Fruit fly (Drosophila melanogaster) whole organism, embryonic: Measurements from ENCODE around the gene CG15365.

ENCODE experiments used
- ATbp ChIP-seq: fragments of 200-800 bp; sonication (Bioruptor generic); optimal IDR thresholded peaks from 2 replicates; lab custom pipeline; 2017; ENCODE audit warnings: missing biosample characterization, mild to moderate bottlenecking, missing genetic modification characterization, missing genetic modification reagents
- Abd-B ChIP-seq: fragments of 200-800 bp; sonication (Bioruptor generic); optimal IDR thresholded peaks from 2 replicates; lab custom pipeline; 2018; ENCODE audit warnings: missing biosample characterization, mild to moderate bottlenecking, missing genetic modification characterization, moderate library complexity
- Bteb2 ChIP-seq: fragments of 200-800 bp; sonication (Bioruptor generic); optimal IDR thresholded peaks from 2 replicates; lab custom pipeline; 2016; ENCODE audit warnings: missing biosample characterization, missing genetic modification characterization
- CG10267 ChIP-seq: fragments of 200-800 bp; sonication (Bioruptor generic); optimal IDR thresholded peaks from 2 replicates; lab custom pipeline; 2018; ENCODE audit warnings: missing biosample characterization, mild to moderate bottlenecking, missing genetic modification characterization, moderate library complexity
- CG10366 ChIP-seq: fragments of 200-800 bp; sonication (Bioruptor generic); IDR thresholded peaks from 2 replicates; pipeline ENCODE4 v1.3.6; 2022; ENCODE audit warnings: missing biosample characterization, missing genetic modification characterization
- CG10462 ChIP-seq: fragments of 200-800 bp; sonication (Bioruptor generic); optimal IDR thresholded peaks from 2 replicates; lab custom pipeline; 2016; ENCODE audit warnings: missing biosample characterization, missing genetic modification characterization
- CG11456 ChIP-seq: fragments of 200-800 bp; sonication (Bioruptor generic); IDR thresholded peaks from 3 replicates; pipeline ENCODE4 v1.3.6; 2022; ENCODE audit warnings: missing biosample characterization, missing genetic modification characterization
- CG11504 ChIP-seq: fragments of 200-800 bp; sonication (Bioruptor generic); optimal IDR thresholded peaks from 3 replicates; lab custom pipeline; 2019; ENCODE audit warnings: missing biosample characterization, mild to moderate bottlenecking, missing genetic modification characterization, moderate library complexity
- CG13894 ChIP-seq: fragments of 200-800 bp; sonication (Bioruptor generic); optimal IDR thresholded peaks from 3 replicates; lab custom pipeline; 2018; ENCODE audit warnings: missing biosample characterization, mild to moderate bottlenecking, missing genetic modification characterization, moderate library complexity
- CG14014 ChIP-seq: fragments of 200-800 bp; sonication (Bioruptor generic); IDR thresholded peaks from 2 replicates; pipeline ENCODE4 v1.3.6; 2022; ENCODE audit warnings: missing biosample characterization, missing genetic modification characterization
- CG14441 ChIP-seq: fragments of 200-800 bp; sonication (Bioruptor generic); IDR thresholded peaks from 2 replicates; pipeline ENCODE4 v1.3.6; 2022; ENCODE audit warnings: missing biosample characterization, missing genetic modification characterization
- CG15073 ChIP-seq: fragments of 200-800 bp; sonication (Bioruptor generic); optimal IDR thresholded peaks from 2 replicates; lab custom pipeline; 2016; ENCODE audit warnings: missing biosample characterization, missing genetic modification characterization
- CG15269 ChIP-seq: fragments of 200-800 bp; sonication (Bioruptor generic); optimal IDR thresholded peaks from 2 replicates; lab custom pipeline; 2018; ENCODE audit warnings: missing biosample characterization, mild to moderate bottlenecking, missing genetic modification characterization, moderate library complexity
- CG17328 ChIP-seq: fragments of 200-800 bp; sonication (Bioruptor generic); IDR thresholded peaks from 2 replicates; pipeline ENCODE4 v1.3.6; 2022; ENCODE audit warnings: missing biosample characterization, missing genetic modification characterization
- CG2678 ChIP-seq: fragments of 200-800 bp; sonication (Bioruptor generic); optimal IDR thresholded peaks from 3 replicates; lab custom pipeline; 2019; ENCODE audit warnings: missing biosample characterization, mild to moderate bottlenecking, missing genetic modification characterization, moderate library complexity
- CG30431 ChIP-seq: fragments of 200-800 bp; sonication (Bioruptor generic); optimal IDR thresholded peaks from 2 replicates; lab custom pipeline; 2017; ENCODE audit warnings: missing biosample characterization, missing genetic modification characterization
- CG32772 ChIP-seq: fragments of 200-800 bp; sonication (Bioruptor generic); IDR thresholded peaks from 2 replicates; pipeline ENCODE4 v1.3.6; 2022; ENCODE audit warnings: missing biosample characterization, missing genetic modification characterization
- CG3726 ChIP-seq: fragments of 200-800 bp; sonication (Bioruptor generic); IDR thresholded peaks from 3 replicates; pipeline ENCODE4, ENCODE4 v1.3.6; 2022; ENCODE audit warnings: missing biosample characterization, missing genetic modification characterization
- CG4617 ChIP-seq: fragments of 200-800 bp; sonication (Bioruptor generic); optimal IDR thresholded peaks from 3 replicates; lab custom pipeline; 2016; ENCODE audit warnings: missing biosample characterization, missing genetic modification characterization, borderline replicate concordance
- CG4854 ChIP-seq: fragments of 200-800 bp; sonication (Bioruptor generic); optimal IDR thresholded peaks from 2 replicates; lab custom pipeline; 2016; ENCODE audit warnings: missing biosample characterization, missing genetic modification characterization, inconsistent platforms
- CG6272 ChIP-seq: fragments of 200-800 bp; sonication (Bioruptor generic); IDR thresholded peaks from 2 replicates; pipeline ENCODE4 v1.3.6; 2022; ENCODE audit warnings: missing biosample characterization, missing genetic modification characterization
- CG7357 ChIP-seq: fragments of 200-800 bp; sonication (Bioruptor generic); IDR thresholded peaks from 3 replicates; pipeline ENCODE4 v1.3.6; 2022; ENCODE audit warnings: missing biosample characterization, missing genetic modification characterization
- CG7372 ChIP-seq: fragments of 200-800 bp; sonication (Bioruptor generic); IDR thresholded peaks from 2 replicates; pipeline ENCODE4 v1.3.6; 2022; ENCODE audit warnings: missing biosample characterization, missing genetic modification characterization
- CG7745 ChIP-seq: fragments of 200-800 bp; sonication (Bioruptor generic); optimal IDR thresholded peaks from 2 replicates; lab custom pipeline; 2018; ENCODE audit warnings: missing biosample characterization, mild to moderate bottlenecking, missing genetic modification characterization, moderate library complexity
- Ets65A ChIP-seq: fragments of 200-800 bp; sonication (Bioruptor generic); peaks from one replicate; lab custom pipeline; 2016; ENCODE audit warnings: missing biosample characterization, missing genetic modification characterization
- Gug ChIP-seq: fragments of 200-800 bp; sonication (Bioruptor generic); IDR thresholded peaks from 4 replicates; pipeline ENCODE4 v1.3.6; 2022; ENCODE audit warnings: missing biosample characterization, missing genetic modification characterization
- HHEX ChIP-seq: fragments of 200-800 bp; sonication (Bioruptor generic); optimal IDR thresholded peaks from 3 replicates; lab custom pipeline; 2017; ENCODE audit warnings: missing biosample characterization, mild to moderate bottlenecking, missing genetic modification characterization, missing genetic modification reagents
- Hmr ChIP-seq: fragments of 200-800 bp; sonication (Bioruptor generic); optimal IDR thresholded peaks from 3 replicates; lab custom pipeline; 2017; ENCODE audit warnings: mild to moderate bottlenecking, missing biosample characterization, missing genetic modification reagents, missing genetic modification characterization
- Hr51 ChIP-seq, 2 experiments: fragments of 200-800 bp; sonication (Bioruptor generic); optimal IDR thresholded peaks; 2 replicates in 1 of 2; 3 replicates in 1 of 2; lab custom pipeline; 2016 to 2018; ENCODE audit warnings: missing biosample characterization in 2 of 2, missing genetic modification characterization in 2 of 2, mild to moderate bottlenecking in 1 of 2, moderate library complexity in 1 of 2
- Meics ChIP-seq: fragments of 200-800 bp; sonication (Bioruptor generic); optimal IDR thresholded peaks from 2 replicates; lab custom pipeline; 2017; ENCODE audit warnings: missing biosample characterization, mild to moderate bottlenecking, missing genetic modification characterization
- NfI ChIP-seq: fragments of 200-800 bp; sonication (Bioruptor generic); optimal IDR thresholded peaks from 3 replicates; lab custom pipeline; 2018; ENCODE audit warnings: missing biosample characterization, mild to moderate bottlenecking, missing genetic modification characterization, moderate library complexity
- Pdp1 ChIP-seq, 2 experiments: fragments of 200-800 bp; sonication (Bioruptor generic); optimal IDR thresholded peaks; 3 replicates each; lab custom pipeline; 2016; ENCODE audit warnings: missing biosample characterization in 2 of 2, missing genetic modification characterization in 2 of 2, mild to moderate bottlenecking in 1 of 2, moderate library complexity in 1 of 2
- Rx ChIP-seq: fragments of 200-800 bp; sonication (Bioruptor generic); IDR thresholded peaks from 2 replicates; pipeline ENCODE4 v1.3.6; 2022; ENCODE audit warnings: missing biosample characterization, missing genetic modification characterization
- az2 ChIP-seq: fragments of 200-800 bp; sonication (Bioruptor generic); optimal IDR thresholded peaks from 3 replicates; lab custom pipeline; 2016; ENCODE audit warnings: missing biosample characterization, missing genetic modification characterization
- cas ChIP-seq: fragments of 200-800 bp; sonication (Bioruptor generic); IDR thresholded peaks from 2 replicates; pipeline ENCODE4 v1.3.6; 2022; ENCODE audit warnings: missing biosample characterization, missing genetic modification characterization
- disco-r ChIP-seq: fragments of 200-800 bp; sonication (Bioruptor generic); optimal IDR thresholded peaks from 2 replicates; lab custom pipeline; 2016; ENCODE audit warnings: missing biosample characterization, missing genetic modification characterization
- dysf ChIP-seq: fragments of 200-800 bp; sonication (Bioruptor generic); IDR thresholded peaks from 3 replicates; pipeline ENCODE4 v1.3.6; 2022; ENCODE audit warnings: missing biosample characterization, missing genetic modification characterization
- gcm2 ChIP-seq: fragments of 200-800 bp; sonication (Bioruptor generic); optimal IDR thresholded peaks from 2 replicates; lab custom pipeline; 2016; ENCODE audit warnings: missing biosample characterization, missing genetic modification characterization
- hkb ChIP-seq, 2 experiments: fragments of 200-800 bp in 1 of 2; fragments of >200 bp in 1 of 2; sonication (Bioruptor generic) in 1 of 2; IDR thresholded peaks in 1 of 2; optimal IDR thresholded peaks in 1 of 2; 2 replicates each; pipeline versions ENCODE4 v1.3.6 to Lab custom; 2017 to 2022; ENCODE audit warnings: missing biosample characterization in 1 of 2, missing genetic modification characterization in 1 of 2
- lilli ChIP-seq: fragments of 200-800 bp; sonication (Bioruptor generic); optimal IDR thresholded peaks from 3 replicates; lab custom pipeline; 2016; ENCODE audit warnings: missing biosample characterization, missing genetic modification characterization
- run ChIP-seq: fragments of 200-800 bp; sonication (Bioruptor generic); optimal IDR thresholded peaks from 3 replicates; lab custom pipeline; 2018; ENCODE audit warnings: missing biosample characterization, mild to moderate bottlenecking, missing genetic modification characterization
- sens-2 ChIP-seq: fragments of 200-800 bp; sonication (Bioruptor generic); IDR thresholded peaks from 2 replicates; pipeline ENCODE4 v1.3.6; 2022; ENCODE audit warnings: missing biosample characterization, missing genetic modification characterization
- sisA ChIP-seq: fragments of 200-800 bp; sonication (Bioruptor generic); IDR thresholded peaks from 2 replicates; pipeline ENCODE4 v1.3.6; 2022; ENCODE audit warnings: missing biosample characterization, missing genetic modification characterization
- slbo ChIP-seq: fragments of 200-800 bp; sonication (Bioruptor generic); IDR thresholded peaks from 2 replicates; pipeline ENCODE4 v1.3.6; 2022; ENCODE audit warnings: missing biosample characterization, missing genetic modification characterization
- tap ChIP-seq: fragments of 200-800 bp; optimal IDR thresholded peaks from 3 replicates; lab custom pipeline; 2019; ENCODE audit warnings: missing biosample characterization, mild to moderate bottlenecking, missing genetic modification characterization, moderate library complexity
- vvl ChIP-seq: fragments of 200-800 bp; sonication (Bioruptor generic); IDR thresholded peaks from 2 replicates; pipeline ENCODE4 v1.3.6; 2022; ENCODE audit warnings: missing biosample characterization, missing genetic modification characterization
- wdn ChIP-seq: fragments of 200-800 bp; sonication (Bioruptor generic); IDR thresholded peaks from 2 replicates; pipeline ENCODE4 v1.3.6; 2022; ENCODE audit warnings: missing biosample characterization, missing genetic modification characterization

The CG15365 gene

dm6 chrX:9047725-9048384 is 19.9 kb downstream of the CG15365 start (continued):
- TF ChIP-seq CG14014 (GFP tag; lab: Robert Waterston, UW): peak; percentile 42; the same call in 1 of the 2 replicates
- TF ChIP-seq run (tag; lab: Kevin White, UChicago): peak; percentile 49
- peak; percentile 67 for TF ChIP-seq ATbp (GFP tag; lab: Kevin White, UChicago)
- TF ChIP-seq CG4617 (GFP tag; lab: Kevin White, UChicago): no peak
- peak; percentile 92 for TF ChIP-seq Ets65A (GFP tag; lab: Kevin White, UChicago)
- TF ChIP-seq CG6272: no peak

dm6 chrX:9046986-9047385 is 20.8 kb downstream of the CG15365 start:
- TF ChIP-seq CG4854 (GFP tag; lab: Kevin White, UChicago) (peak; percentile 3), Rx (peak; percentile 40; the same call in 1 of the 2 replicates), CG10267 (tag; lab: Kevin White, UChicago) (no peak), CG32772 (GFP tag; lab: Robert Waterston, UW) (0 out of 2 replicates have a peak, but pooled peaks have one; percentile 13), disco-r (GFP tag; lab: Kevin White, UChicago) (no peak), CG7372 (GFP tag; lab: Robert Waterston, UW) (0 out of 2 replicates have a peak, but pooled peaks have one; percentile 9), Hr51 (GFP tag; optimal IDR thresholded peaks at IDR 0.05; lab: Kevin White, UChicago) (peak in 1 of 2 experiments; percentile 33), CG2678 (peak; percentile 17), CG17328 (GFP tag; lab: Robert Waterston, UW) (0 out of 2 replicates have a peak, but pooled peaks have one; percentile 30), CG7745 (tag; lab: Kevin White, UChicago) (no peak), CG30431 (no peak), sisA (GFP tag; lab: Robert Waterston, UW) (peak; percentile 47), CG10366 (peak; percentile 48), CG13894 (tag; lab: Kevin White, UChicago) (no peak), Abd-B (GFP tag; lab: Kevin White, UChicago) (no peak), CG15073 (GFP tag; lab: Kevin White, UChicago) (no peak), Hmr (GFP tag; lab: Kevin White, UChicago) (peak; percentile 2), NfI (GFP tag; lab: Kevin White, UChicago) (peak; percentile 18), wdn (GFP tag; lab: Robert Waterston, UW) (peak; percentile 26; the same call in 1 of the 2 replicates), Meics (GFP tag; lab: Kevin White, UChicago) (peak; percentile 17), dysf (GFP tag; lab: Robert Waterston, UW) (peak; percentile 69), Gug (GFP tag; lab: Robert Waterston, UW) (peak; percentile 57; the same call in 2 of the 4 replicates), CG7357 (GFP tag; lab: Robert Waterston, UW) (0 out of 3 replicates have a peak, but pooled peaks have one; percentile 28), lilli (no peak), cas (no peak), az2 (GFP tag; lab: Kevin White, UChicago) (peak; percentile 32), sens-2 (GFP tag; lab: Robert Waterston, UW) (peak; percentile 51; the same call in 1 of the 2 replicates), CG14441 (GFP tag; lab: Robert Waterston, UW) (peak; percentile 52), CG11456 (GFP tag; lab: Robert Waterston, UW) (0 out of 3 replicates have a peak, but pooled peaks have one; percentile 36), CG15269 (tag; lab: Kevin White, UChicago) (peak; percentile 32), HHEX (peak; percentile 26), CG10462 (GFP tag; lab: Kevin White, UChicago) (no peak), CG11504 (tag; lab: Kevin White, UChicago) (peak; percentile 39), Pdp1 (GFP tag; optimal IDR thresholded peaks at IDR 0.05; lab: Kevin White, UChicago) (peak in 1 of 2 experiments; percentile 20), tap (no peak), hkb (optimal IDR thresholded peaks at IDR 0.05; lab: Kevin White, UChicago) (no peak), hkb (GFP tag; IDR thresholded peaks at IDR 0.05; lab: Robert Waterston, UW) (peak; percentile 40; the same call in 1 of the 2 replicates), vvl (GFP tag; lab: Robert Waterston, UW) (peak; percentile 47; the same call in 1 of the 2 replicates), gcm2 (GFP tag; lab: Kevin White, UChicago) (no peak), slbo (GFP tag; lab: Robert Waterston, UW) (peak; percentile 43), CG3726 (0 out of 3 replicates have a peak, but pooled peaks have one; percentile 10), Bteb2 (GFP tag; lab: Kevin White, UChicago) (no peak)
